Worm (Caenorhabditis elegans) whole organism, L2 larva: ENCODE results near the gene fbxa-221.
"Not testable (repeated sequence)": the region's sequence is repeated elsewhere in the genome, so short reads cannot be mapped to it uniquely, and the experiment has no call there.

Source experiments
- C34F6.9 ChIP-seq: fragments of 150-350 bp; optimal IDR thresholded peaks from 2 replicates; lab custom pipeline; 2014; ENCODE audit warnings: missing biosample characterization, missing genetic modification characterization
- Y55F3AM.14 ChIP-seq: fragments of 200-800 bp; sonication (Bioruptor generic); optimal IDR thresholded peaks from 2 replicates; lab custom pipeline; 2018; ENCODE audit warnings: mild to moderate bottlenecking, missing genetic modification characterization, missing compliant biosample characterization
- aly-2 ChIP-seq: fragments of 150-350 bp; optimal IDR thresholded peaks from 2 replicates; lab custom pipeline; 2014; ENCODE audit warnings: missing biosample characterization, missing genetic modification characterization
- ceh-16 ChIP-seq: fragments of 150-350 bp; optimal IDR thresholded peaks from 2 replicates; lab custom pipeline; 2014; ENCODE audit warnings: missing biosample characterization, missing genetic modification characterization
- ceh-82 ChIP-seq: fragments of 150-350 bp; optimal IDR thresholded peaks from 2 replicates; lab custom pipeline; 2014; ENCODE audit warnings: missing biosample characterization, missing genetic modification characterization
- dmd-4 ChIP-seq: sonication (generic microtip); optimal IDR thresholded peaks from 2 replicates; lab custom pipeline; 2017; ENCODE audit warnings: missing biosample characterization, missing genetic modification characterization
- egl-27 ChIP-seq: sonication (generic microtip); optimal IDR thresholded peaks from 3 replicates; lab custom pipeline; 2017; ENCODE audit warnings: missing biosample characterization, missing genetic modification reagents, missing genetic modification characterization
- elt-1 ChIP-seq: fragments of 150-350 bp; optimal IDR thresholded peaks from 2 replicates; lab custom pipeline; 2014; ENCODE audit warnings: missing biosample characterization, missing genetic modification characterization
- elt-3 ChIP-seq: sonication (generic microtip); optimal IDR thresholded peaks from 2 replicates; lab custom pipeline; 2017; ENCODE audit warnings: missing biosample characterization, missing genetic modification characterization
- fos-1 ChIP-seq: fragments of 150-350 bp; optimal IDR thresholded peaks from 2 replicates; lab custom pipeline; 2014; ENCODE audit warnings: missing biosample characterization, missing genetic modification characterization
- gmeb-1 ChIP-seq: fragments of 150-350 bp; optimal IDR thresholded peaks from 2 replicates; lab custom pipeline; 2014; ENCODE audit warnings: missing biosample characterization, missing genetic modification characterization
- lin-39 ChIP-seq: fragments of 150-350 bp; optimal IDR thresholded peaks from 2 replicates; lab custom pipeline; 2014; ENCODE audit warnings: missing biosample characterization, missing genetic modification reagents, missing genetic modification characterization
- lsy-2 ChIP-seq, 2 experiments: fragments of 150-350 bp in 1 of 2; sonication (generic microtip) in 1 of 2; optimal IDR thresholded peaks; 2 replicates each; lab custom pipeline; 2014 to 2017; ENCODE audit warnings: missing biosample characterization in 2 of 2, missing genetic modification characterization in 2 of 2
- mdl-1 ChIP-seq, 2 experiments: fragments of 150-350 bp in 1 of 2; sonication (generic microtip) in 1 of 2; optimal IDR thresholded peaks; 2 replicates each; lab custom pipeline; 2017; ENCODE audit warnings: missing biosample characterization in 2 of 2, missing genetic modification characterization in 2 of 2
- nhr-10 ChIP-seq: sonication (generic microtip); optimal IDR thresholded peaks from 2 replicates; lab custom pipeline; 2017; ENCODE audit warnings: missing biosample characterization, missing genetic modification characterization
- nhr-11 ChIP-seq: fragments of 150-350 bp; optimal IDR thresholded peaks from 2 replicates; lab custom pipeline; 2014; ENCODE audit warnings: missing biosample characterization, missing genetic modification characterization
- nhr-12 ChIP-seq: fragments of 150-350 bp; optimal IDR thresholded peaks from 2 replicates; lab custom pipeline; 2014; ENCODE audit warnings: missing biosample characterization, missing genetic modification characterization
- nhr-129 ChIP-seq: fragments of 150-350 bp; optimal IDR thresholded peaks from 2 replicates; lab custom pipeline; 2014; ENCODE audit warnings: missing biosample characterization, missing genetic modification characterization
- nhr-237 ChIP-seq: fragments of 150-350 bp; optimal IDR thresholded peaks from 2 replicates; lab custom pipeline; 2014; ENCODE audit warnings: missing biosample characterization, missing genetic modification characterization
- nhr-25 ChIP-seq: fragments of 150-350 bp; sonication (generic microtip); optimal IDR thresholded peaks from 3 replicates; lab custom pipeline; 2014; ENCODE audit warnings: missing biosample characterization, missing genetic modification characterization
- nhr-6 ChIP-seq: fragments of 150-350 bp; optimal IDR thresholded peaks from 2 replicates; lab custom pipeline; 2014; ENCODE audit warnings: missing biosample characterization, missing genetic modification characterization
- nhr-77 ChIP-seq: fragments of 150-350 bp; optimal IDR thresholded peaks from 2 replicates; lab custom pipeline; 2014; ENCODE audit warnings: missing biosample characterization, missing genetic modification characterization
- skn-1 ChIP-seq: sonication (generic microtip); optimal IDR thresholded peaks from 2 replicates; lab custom pipeline; 2017; ENCODE audit warnings: missing biosample characterization, missing genetic modification characterization
- sma-3 ChIP-seq: sonication (generic microtip); optimal IDR thresholded peaks from 2 replicates; lab custom pipeline; 2016; ENCODE audit warnings: missing genetic modification reagents, missing genetic modification characterization, missing compliant biosample characterization
- sma-9 ChIP-seq, 2 experiments: fragments of 150-350 bp in 1 of 2; sonication (generic microtip) in 1 of 2; optimal IDR thresholded peaks; 2 replicates each; lab custom pipeline; 2014 to 2016; ENCODE audit warnings: missing genetic modification characterization in 2 of 2, mild to moderate bottlenecking in 1 of 2, missing biosample characterization in 1 of 2, missing compliant biosample characterization in 1 of 2, missing genetic modification reagents in 1 of 2, moderate library complexity in 1 of 2
- unc-39 ChIP-seq: fragments of 150-350 bp; optimal IDR thresholded peaks from 2 replicates; lab custom pipeline; 2014; ENCODE audit warnings: missing biosample characterization, missing genetic modification characterization
- unc-55 ChIP-seq: fragments of 150-350 bp; sonication (generic microtip); optimal IDR thresholded peaks from 3 replicates; lab custom pipeline; 2014; ENCODE audit warnings: missing biosample characterization, missing genetic modification reagents, missing genetic modification characterization
- unc-62 ChIP-seq: fragments of 150-350 bp; optimal IDR thresholded peaks from 2 replicates; lab custom pipeline; 2014; ENCODE audit warnings: missing biosample characterization, missing genetic modification reagents, missing genetic modification characterization
- zag-1 ChIP-seq: fragments of 150-350 bp; optimal IDR thresholded peaks from 2 replicates; lab custom pipeline; 2014; ENCODE audit warnings: missing biosample characterization, missing genetic modification characterization
- ztf-4 ChIP-seq: fragments of 150-350 bp; optimal IDR thresholded peaks from 2 replicates; lab custom pipeline; 2014; ENCODE audit warnings: missing biosample characterization, missing genetic modification characterization

Gene fbxa-221

DNA sequence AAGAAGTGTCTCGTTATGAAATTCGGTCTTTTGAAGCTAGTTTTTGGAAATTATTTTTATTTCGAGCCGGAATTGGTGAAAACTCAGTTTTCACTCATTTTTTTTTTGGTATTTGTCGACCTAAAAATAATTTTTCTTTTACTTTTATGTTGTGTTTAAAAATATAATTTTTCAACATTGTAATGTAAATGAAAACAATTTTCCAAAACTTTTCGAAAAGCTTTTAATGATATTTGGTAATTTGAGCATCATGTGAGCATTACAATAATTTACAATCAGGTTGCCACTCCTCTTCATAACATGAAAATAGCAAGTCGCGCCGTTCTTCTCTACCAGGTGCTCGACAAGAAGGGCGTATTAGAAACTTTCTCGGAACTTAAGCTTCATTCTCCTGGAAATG, at the start of gene fbxa-221:
Gene fbxa-221, plus strand, starts transcription at position 301 of the 400 bp plus-strand sequence.
- not testable (repeated sequence) for TF ChIP-seq nhr-77 (tag; lab: Kevin White, UChicago); lsy-2 (tag; optimal IDR thresholded peaks at IDR 0.05; lab: Kevin White, UChicago); nhr-25 (tag; lab: Kevin White, UChicago)

DNA sequence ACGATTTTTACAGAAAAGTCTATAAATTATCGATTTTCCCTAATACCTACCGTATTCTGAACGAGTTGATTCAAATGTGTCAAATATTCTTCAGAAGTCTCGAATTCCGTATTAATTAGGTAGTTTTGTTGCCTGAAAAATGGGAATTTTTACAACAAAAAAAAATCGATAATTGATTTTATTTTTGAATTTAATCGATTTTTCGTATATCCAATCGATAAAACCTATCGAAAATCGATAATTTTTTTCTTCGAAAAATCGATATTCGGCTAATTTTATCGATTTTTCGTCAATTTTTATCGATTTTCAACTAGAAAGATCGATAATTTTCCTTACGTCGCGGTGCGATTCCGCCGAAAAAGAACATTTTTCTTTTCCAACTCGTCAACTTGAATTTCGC, 29.9 kb upstream of the fbxa-221 start:
- TF ChIP-seq C34F6.9 (tag; lab: Kevin White, UChicago), result no peak
- no peak for TF ChIP-seq Y55F3AM.14 (GFP tag; lab: Kevin White, UChicago)

DNA sequence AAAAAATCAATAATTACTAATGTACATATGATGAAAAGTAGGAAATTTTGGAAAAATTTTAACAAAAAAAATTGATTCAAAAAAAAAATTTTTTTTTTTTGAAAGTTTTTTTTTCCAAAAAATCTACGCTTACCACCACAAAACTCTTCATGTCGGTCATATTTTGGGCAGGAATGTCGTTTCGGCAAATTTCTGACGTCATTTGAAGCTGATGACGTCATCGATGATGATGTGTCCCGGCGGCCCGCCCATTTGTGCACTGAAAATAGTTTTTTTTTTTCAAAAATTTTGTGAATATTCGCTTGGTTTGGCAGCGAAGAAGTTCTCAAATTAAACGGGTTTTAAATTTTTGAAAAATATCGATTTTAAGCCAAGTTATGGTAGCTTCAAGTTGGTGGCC, 25.6 kb upstream of the fbxa-221 start:
- TF ChIP-seq ceh-16 (no peak), nhr-12 (tag; lab: Kevin White, UChicago) (no peak), ceh-82 (tag; lab: Kevin White, UChicago) (no peak), nhr-10 (tag; lab: Kevin White, UChicago) (no peak), unc-55 (GFP tag; lab: Kevin White, UChicago) (no peak), dmd-4 (no peak), zag-1 (tag; lab: Kevin White, UChicago) (no peak), elt-1 (tag; lab: Kevin White, UChicago) (no peak), skn-1 (tag; lab: Kevin White, UChicago) (no peak), ztf-4 (tag; lab: Kevin White, UChicago) (no peak), nhr-6 (no peak)

DNA sequence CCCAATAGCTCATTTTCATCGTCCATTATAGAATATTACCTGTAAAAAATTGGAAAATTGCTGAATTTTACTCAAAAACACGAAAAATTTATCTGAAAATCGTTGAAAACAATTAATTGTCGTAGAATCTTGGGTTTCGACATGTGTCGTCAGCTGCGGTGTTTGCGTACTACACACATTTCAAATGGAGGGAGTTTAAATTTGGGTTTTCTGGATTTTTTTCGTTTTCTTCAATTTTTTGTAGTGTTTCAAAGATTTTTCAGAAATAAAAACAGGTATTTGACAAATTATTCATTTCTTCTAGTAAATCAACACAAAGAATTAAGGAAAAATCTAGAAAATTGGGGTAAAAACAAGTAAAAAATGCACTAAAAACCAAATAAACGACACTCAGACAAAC, 9.8 kb upstream of the fbxa-221 start, which contains the start of gene Y73B3A.4:
Gene Y73B3A.4, minus strand, starts transcription at position 41 of the 400 bp plus-strand sequence.
- TF ChIP-seq gmeb-1 (tag; lab: Kevin White, UChicago), result peak; percentile 28

DNA sequence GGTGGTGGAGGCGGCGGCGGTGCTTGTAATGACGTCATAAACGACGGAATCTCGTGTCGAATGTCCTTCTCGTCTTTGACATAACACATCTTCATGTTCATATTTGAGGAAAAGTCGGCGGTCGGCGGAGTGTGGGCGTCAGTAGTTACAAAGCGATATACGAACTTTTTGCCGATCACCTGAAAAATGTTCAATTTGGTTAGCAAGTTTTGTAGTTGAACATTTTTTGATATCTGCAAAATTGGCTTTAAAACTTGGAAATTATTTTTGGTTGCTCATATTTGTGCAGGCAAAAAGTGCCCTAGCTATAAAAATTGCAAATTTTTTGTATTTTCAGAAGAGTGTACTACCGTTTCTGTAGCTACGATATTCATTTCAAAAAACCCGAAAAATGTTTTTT, 5.6 kb upstream of the fbxa-221 start, which contains the start of gene elk-2:
Gene elk-2, minus strand, starts transcription at position 101 of the 400 bp plus-strand sequence.
- TF ChIP-seq nhr-129 (tag; lab: Kevin White, UChicago); aly-2; mdl-1 (tag; optimal IDR thresholded peaks at IDR 0.05; lab: Kevin White, UChicago): not testable (repeated sequence)
- TF ChIP-seq, all 48 proteins: peak for 0; not testable (repeated sequence) for 48

DNA sequence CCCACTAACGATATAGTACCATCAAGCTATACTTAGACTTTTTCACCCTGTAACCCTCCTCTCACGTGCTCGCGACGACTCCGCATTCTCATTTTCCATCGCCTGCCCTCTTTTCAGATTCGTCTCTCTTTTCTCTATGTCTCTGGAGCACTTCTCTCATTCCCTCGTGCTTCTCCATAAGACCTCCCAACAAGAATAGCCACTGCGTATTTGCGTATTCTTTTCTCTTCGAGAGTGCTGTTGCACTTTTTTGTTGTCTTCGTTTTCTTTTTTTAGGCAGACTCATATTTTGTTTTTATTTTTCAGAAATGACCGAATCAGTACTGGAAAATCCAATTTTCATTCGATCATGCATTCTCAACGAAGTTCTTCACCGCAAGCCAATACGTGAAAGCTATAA, 2.6 kb downstream of the fbxa-221 start, which contains the start of gene fbxa-222:
Gene fbxa-222, plus strand, starts transcription at position 301 of the 400 bp plus-strand sequence.
- TF ChIP-seq nhr-237 (tag; lab: Kevin White, UChicago), result no peak
- no peak for TF ChIP-seq elt-3 (tag; lab: Kevin White, UChicago)
- TF ChIP-seq elt-1 (tag; lab: Kevin White, UChicago), result no peak
- TF ChIP-seq lsy-2 (tag; optimal IDR thresholded peaks at IDR 0.05; lab: Kevin White, UChicago), result no peak
- no peak for TF ChIP-seq lin-39 (tag; lab: Kevin White, UChicago)
- no peak for TF ChIP-seq sma-9 (GFP tag; optimal IDR thresholded peaks at IDR 0.05; lab: Kevin White, UChicago)
- TF ChIP-seq sma-9 (tag; optimal IDR thresholded peaks at IDR 0.05; lab: Kevin White, UChicago), result no peak
- TF ChIP-seq unc-62 (GFP tag; lab: Kevin White, UChicago), result no peak
- TF ChIP-seq unc-39 (tag; lab: Kevin White, UChicago), result no peak
- TF ChIP-seq Y55F3AM.14 (GFP tag; lab: Kevin White, UChicago), result no peak
- TF ChIP-seq sma-3 (GFP tag; lab: Kevin White, UChicago), result no peak
- no peak for TF ChIP-seq egl-27 (tag; lab: Kevin White, UChicago)
- TF ChIP-seq, all 48 proteins: peak for 0

DNA sequence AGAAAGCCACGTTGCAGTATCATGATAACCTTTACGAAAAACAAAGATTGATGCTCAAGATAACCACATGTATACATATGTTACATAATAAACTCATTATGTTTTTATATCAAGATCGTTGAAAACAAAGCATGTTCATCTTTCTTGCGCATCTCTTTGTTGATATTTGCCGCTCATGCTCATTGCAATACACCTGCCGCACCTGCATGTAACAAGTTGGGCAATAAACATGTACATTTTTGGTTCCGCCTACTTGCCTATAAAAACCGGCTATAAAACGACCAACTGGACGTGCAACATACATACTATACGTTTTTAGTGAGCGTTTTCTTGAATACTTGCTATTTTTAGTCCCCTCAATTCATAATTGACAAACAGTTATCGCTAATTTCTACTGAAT, 4.9 kb downstream of the fbxa-221 start, which contains the start of gene fbxa-16:
Gene fbxa-16, plus strand, starts transcription at position 301 of the 400 bp plus-strand sequence.
- not testable (repeated sequence) for TF ChIP-seq fos-1, nhr-25, nhr-11 (tag; lab: Kevin White, UChicago)
